Fruit fly (Drosophila melanogaster) whole organism, embryonic: ENCODE results near the gene CG43078.

Source experiments
- Asciz ChIP-seq: fragments of 200-800 bp; sonication (Bioruptor generic); optimal IDR thresholded peaks from 2 replicates; lab custom pipeline; 2017; ENCODE audit warnings: missing biosample characterization, mild to moderate bottlenecking, missing genetic modification characterization, missing genetic modification reagents
- BEAF-32 ChIP-seq: fragments of 200-800 bp; sonication (Bioruptor generic); optimal IDR thresholded peaks from 3 replicates; lab custom pipeline; 2017; ENCODE audit warnings: missing biosample characterization, missing genetic modification characterization, mild to moderate bottlenecking, moderate library complexity, missing genetic modification reagents
- CG10147 ChIP-seq: fragments of 200-800 bp; sonication (Bioruptor generic); optimal IDR thresholded peaks from 2 replicates; lab custom pipeline; 2019; ENCODE audit warnings: missing biosample characterization, mild to moderate bottlenecking, missing genetic modification characterization, moderate library complexity
- CG10462 ChIP-seq: fragments of 200-800 bp; sonication (Bioruptor generic); optimal IDR thresholded peaks from 2 replicates; lab custom pipeline; 2016; ENCODE audit warnings: missing biosample characterization, missing genetic modification characterization
- CG11504 ChIP-seq: fragments of 200-800 bp; sonication (Bioruptor generic); optimal IDR thresholded peaks from 3 replicates; lab custom pipeline; 2019; ENCODE audit warnings: missing biosample characterization, mild to moderate bottlenecking, missing genetic modification characterization, moderate library complexity
- CG11695 ChIP-seq: fragments of 200-800 bp; sonication (Bioruptor generic); IDR thresholded peaks from 3 replicates; pipeline ENCODE4 v1.3.6; 2022; ENCODE audit warnings: missing biosample characterization, missing genetic modification characterization
- CG13123 ChIP-seq: fragments of 200-800 bp; sonication (Bioruptor generic); optimal IDR thresholded peaks from 2 replicates; lab custom pipeline; 2016; ENCODE audit warnings: missing biosample characterization, missing genetic modification characterization
- CG15011 ChIP-seq: fragments of 200-800 bp; sonication (Bioruptor generic); optimal IDR thresholded peaks from 3 replicates; lab custom pipeline; 2018; ENCODE audit warnings: missing biosample characterization, mild to moderate bottlenecking, missing genetic modification characterization
- CG17186 ChIP-seq: fragments of 200-800 bp; sonication (Bioruptor generic); optimal IDR thresholded peaks from 3 replicates; lab custom pipeline; 2017; ENCODE audit warnings: missing biosample characterization, missing genetic modification reagents, missing genetic modification characterization
- CG17612 ChIP-seq: fragments of 200-800 bp; sonication (Bioruptor generic); IDR thresholded peaks from 2 replicates; pipeline ENCODE4 v1.3.6; 2022; ENCODE audit warnings: missing biosample characterization, missing genetic modification characterization
- CG2120 ChIP-seq: fragments of 200-800 bp; sonication (Bioruptor generic); optimal IDR thresholded peaks from 3 replicates; lab custom pipeline; 2016; ENCODE audit warnings: missing biosample characterization, missing genetic modification characterization
- CG31224 ChIP-seq: fragments of 200-800 bp; sonication (Bioruptor generic); IDR thresholded peaks from 2 replicates; pipeline ENCODE4 v1.3.6; 2022; ENCODE audit warnings: missing biosample characterization, missing genetic modification characterization
- CG33557 ChIP-seq: fragments of 200-800 bp; sonication (Bioruptor generic); optimal IDR thresholded peaks from 2 replicates; lab custom pipeline; 2019; ENCODE audit warnings: missing biosample characterization, mild to moderate bottlenecking, missing genetic modification characterization, moderate library complexity
- CG34422 ChIP-seq: fragments of 200-800 bp; sonication (Bioruptor generic); IDR thresholded peaks from 3 replicates; pipeline ENCODE4 v1.3.6; 2022; ENCODE audit warnings: missing biosample characterization, missing genetic modification characterization
- CG43689 ChIP-seq: fragments of 200-800 bp; sonication (Bioruptor generic); IDR thresholded peaks from 2 replicates; pipeline ENCODE4 v1.3.6; 2022; ENCODE audit warnings: missing biosample characterization, missing genetic modification characterization
- CG4404 ChIP-seq: fragments of 200-800 bp; sonication (Bioruptor generic); IDR thresholded peaks from 2 replicates; pipeline ENCODE4 v1.3.6; 2022; ENCODE audit warnings: missing biosample characterization, missing genetic modification characterization
- CG5245 ChIP-seq: fragments of 200-800 bp; sonication (Bioruptor generic); optimal IDR thresholded peaks from 3 replicates; lab custom pipeline; 2016; ENCODE audit warnings: missing biosample characterization, missing genetic modification characterization
- CG7271 ChIP-seq: fragments of 200-800 bp; sonication (Bioruptor generic); optimal IDR thresholded peaks from 2 replicates; lab custom pipeline; 2018; ENCODE audit warnings: missing biosample characterization, mild to moderate bottlenecking, missing genetic modification characterization, moderate library complexity
- CG9609 ChIP-seq: fragments of 200-800 bp; sonication (Bioruptor generic); optimal IDR thresholded peaks from 3 replicates; lab custom pipeline; 2016; ENCODE audit warnings: missing biosample characterization, missing genetic modification characterization
- Dbx ChIP-seq: fragments of 200-800 bp; sonication (Bioruptor generic); IDR thresholded peaks from 3 replicates; pipeline ENCODE4 v1.3.6; 2022; ENCODE audit warnings: missing biosample characterization, missing genetic modification characterization
- Dip3 ChIP-seq: fragments of 200-800 bp; sonication (Bioruptor generic); optimal IDR thresholded peaks from 3 replicates; lab custom pipeline; 2016; ENCODE audit warnings: missing biosample characterization, missing genetic modification characterization
- E2f2 ChIP-seq: fragments of 200-800 bp; sonication (Bioruptor generic); IDR thresholded peaks from 2 replicates; pipeline ENCODE4 v1.3.6; 2022; ENCODE audit warnings: missing biosample characterization, missing genetic modification characterization
- Fer1 ChIP-seq: fragments of 200-800 bp; sonication (Bioruptor generic); optimal IDR thresholded peaks from 2 replicates; lab custom pipeline; 2017; ENCODE audit warnings: missing biosample characterization, mild to moderate bottlenecking, missing genetic modification characterization
- Lhr ChIP-seq: fragments of 200-800 bp; sonication (Bioruptor generic); optimal IDR thresholded peaks from 3 replicates; lab custom pipeline; 2017; ENCODE audit warnings: mild to moderate bottlenecking, missing biosample characterization, missing genetic modification reagents, missing genetic modification characterization
- MTF-1 ChIP-seq: fragments of 200-800 bp; sonication (Bioruptor generic); optimal IDR thresholded peaks from 2 replicates; lab custom pipeline; 2018; ENCODE audit warnings: missing biosample characterization, mild to moderate bottlenecking, missing genetic modification characterization, borderline replicate concordance
- Med ChIP-seq: fragments of 200-800 bp; sonication (Bioruptor generic); peaks from one replicate; lab custom pipeline; 2016; ENCODE audit warnings: missing biosample characterization, missing genetic modification characterization, mild to moderate bottlenecking, inconsistent platforms, moderate library complexity
- NK7.1 ChIP-seq: fragments of 200-800 bp; sonication (Bioruptor generic); optimal IDR thresholded peaks from 3 replicates; lab custom pipeline; 2016; ENCODE audit warnings: missing biosample characterization, missing genetic modification characterization
- Nf-YB ChIP-seq: fragments of 200-800 bp; sonication (Bioruptor generic); optimal IDR thresholded peaks from 3 replicates; lab custom pipeline; 2019; ENCODE audit warnings: missing biosample characterization, mild to moderate bottlenecking, missing genetic modification characterization, moderate library complexity
- Optix ChIP-seq: fragments of 200-800 bp; sonication (Bioruptor generic); IDR thresholded peaks from 3 replicates; pipeline ENCODE4 v1.3.6; 2022; ENCODE audit warnings: missing biosample characterization, missing genetic modification characterization
- Rx ChIP-seq: fragments of 200-800 bp; sonication (Bioruptor generic); IDR thresholded peaks from 2 replicates; pipeline ENCODE4 v1.3.6; 2022; ENCODE audit warnings: missing biosample characterization, missing genetic modification characterization
- Scr ChIP-seq: fragments of 200-800 bp; sonication (Bioruptor generic); IDR thresholded peaks from 2 replicates; pipeline ENCODE4 v1.3.6; 2022; ENCODE audit warnings: missing biosample characterization, missing genetic modification characterization; ENCODE audit not compliant: partially characterized antibody
- TFAM ChIP-seq: fragments of 200-800 bp; sonication (Bioruptor generic); optimal IDR thresholded peaks from 2 replicates; lab custom pipeline; 2017; ENCODE audit warnings: missing biosample characterization, missing genetic modification characterization, inconsistent platforms
- bbx ChIP-seq: fragments of 200-800 bp; sonication (Bioruptor generic); IDR thresholded peaks from 2 replicates; pipeline ENCODE4 v1.3.6; 2022; ENCODE audit warnings: missing biosample characterization, missing genetic modification characterization; ENCODE audit not compliant: partially characterized antibody
- da ChIP-seq: fragments of 200-800 bp; sonication (Bioruptor generic); optimal IDR thresholded peaks from 2 replicates; lab custom pipeline; 2016; ENCODE audit warnings: missing biosample characterization, missing genetic modification characterization
- dmrt11E ChIP-seq: fragments of 200-800 bp; sonication (Bioruptor generic); optimal IDR thresholded peaks from 3 replicates; lab custom pipeline; 2018; ENCODE audit warnings: missing biosample characterization, mild to moderate bottlenecking, missing genetic modification characterization, moderate library complexity
- eve ChIP-seq, 2 experiments: fragments of >200 bp; optimal IDR thresholded peaks; 2 replicates each; lab custom pipeline; 2017; ENCODE audit warnings: missing biosample characterization in 2 of 2, missing genetic modification characterization in 2 of 2
- fru ChIP-seq: fragments of >200 bp; optimal IDR thresholded peaks from 2 replicates; lab custom pipeline; 2017
- gsb ChIP-seq: fragments of 200-800 bp; sonication (Bioruptor generic); IDR thresholded peaks from 2 replicates; pipeline ENCODE4 v1.3.6; 2022; ENCODE audit warnings: missing biosample characterization, missing genetic modification characterization
- hbn ChIP-seq: fragments of 200-800 bp; sonication (Bioruptor generic); IDR thresholded peaks from 2 replicates; pipeline ENCODE4 v1.3.6; 2022; ENCODE audit warnings: missing biosample characterization, missing genetic modification characterization; ENCODE audit not compliant: partially characterized antibody
- kah ChIP-seq: fragments of 200-800 bp; sonication (Bioruptor generic); optimal IDR thresholded peaks from 2 replicates; lab custom pipeline; 2018; ENCODE audit warnings: missing biosample characterization, mild to moderate bottlenecking, missing genetic modification characterization
- lola ChIP-seq, 3 experiments: fragments of >200 bp in 2 of 3; fragments of 200-800 bp in 1 of 3; sonication (Bioruptor generic) in 1 of 3; optimal IDR thresholded peaks; 2 replicates each; lab custom pipeline; 2017 to 2019; ENCODE audit warnings: missing biosample characterization in 3 of 3, missing genetic modification characterization in 3 of 3, mild to moderate bottlenecking in 1 of 3, moderate library complexity in 1 of 3
- onecut ChIP-seq: fragments of 200-800 bp; sonication (Bioruptor generic); IDR thresholded peaks from 2 replicates; pipeline ENCODE4 v1.3.6; 2022; ENCODE audit warnings: missing biosample characterization, missing genetic modification characterization
- sc ChIP-seq, 3 experiments: fragments of >200 bp in 2 of 3; fragments of 200-800 bp in 1 of 3; sonication (Bioruptor generic) in 1 of 3; optimal IDR thresholded peaks; 2 replicates in 2 of 3; 3 replicates in 1 of 3; lab custom pipeline; 2017; ENCODE audit warnings: mild to moderate bottlenecking in 1 of 3, missing biosample characterization in 1 of 3, missing genetic modification characterization in 1 of 3, missing genetic modification reagents in 1 of 3
- sens ChIP-seq: fragments of 200-800 bp; sonication (Bioruptor generic); peaks from one replicate; lab custom pipeline; 2016; ENCODE audit warnings: missing biosample characterization, missing genetic modification characterization
- sim ChIP-seq: fragments of 200-800 bp; sonication (Bioruptor generic); IDR thresholded peaks from 2 replicates; pipeline ENCODE4 v1.3.6; 2022; ENCODE audit warnings: missing biosample characterization, missing genetic modification characterization
- sob ChIP-seq: fragments of 200-800 bp; sonication (Bioruptor generic); IDR thresholded peaks from 2 replicates; pipeline ENCODE4 v1.3.6; 2022; ENCODE audit warnings: missing biosample characterization, missing genetic modification characterization
- ssp ChIP-seq: fragments of 200-800 bp; sonication (Bioruptor generic); IDR thresholded peaks from 2 replicates; pipeline ENCODE4 v1.3.6; 2022; ENCODE audit warnings: missing biosample characterization, missing genetic modification characterization
- trh ChIP-seq: fragments of 200-800 bp; sonication (Bioruptor generic); optimal IDR thresholded peaks from 2 replicates; lab custom pipeline; 2016; ENCODE audit warnings: missing biosample characterization, missing genetic modification characterization
- wdn ChIP-seq: fragments of 200-800 bp; sonication (Bioruptor generic); IDR thresholded peaks from 2 replicates; pipeline ENCODE4 v1.3.6; 2022; ENCODE audit warnings: missing biosample characterization, missing genetic modification characterization
- wor ChIP-seq: fragments of 200-800 bp; sonication (Bioruptor generic); IDR thresholded peaks from 2 replicates; pipeline ENCODE4 v1.3.6; 2022; ENCODE audit warnings: missing biosample characterization, missing genetic modification characterization

The CG43078 gene

DNA sequence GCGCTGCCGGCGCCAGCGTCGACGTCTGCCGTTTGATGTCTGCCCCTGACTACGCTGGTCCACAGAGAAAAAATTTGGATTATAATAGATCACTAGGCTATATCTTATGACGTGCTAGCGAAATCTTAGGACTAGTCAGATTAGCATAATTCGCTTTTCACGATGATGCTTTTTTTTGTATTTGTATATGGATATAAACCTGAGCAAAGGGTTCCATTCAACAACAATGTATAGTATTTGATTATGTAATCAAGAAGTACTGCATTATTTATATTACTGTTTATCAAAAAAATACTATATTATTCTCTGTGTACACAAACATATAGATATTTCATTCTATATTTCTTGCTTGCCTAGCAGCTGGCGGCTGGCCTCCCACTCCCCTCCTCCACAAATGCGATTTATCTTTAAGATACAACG, 29.5 kb upstream of the CG43078 start (continued):
- TF ChIP-seq CG43689 (GFP tag; lab: Robert Waterston, UW) (no peak), eve (GFP tag; optimal IDR thresholded peaks at IDR 0.05; lab: Kevin White, UChicago) (peak in 1 of 2 experiments; percentile 89), sob (GFP tag; lab: Robert Waterston, UW) (peak; percentile 76), CG34422 (peak; percentile 68; the same call in 2 of the 3 replicates), CG13123 (GFP tag; lab: Kevin White, UChicago) (peak; percentile 73), Dbx (GFP tag; lab: Robert Waterston, UW) (peak; percentile 87), trh (peak; percentile 72), kah (GFP tag; lab: Kevin White, UChicago) (peak; percentile 48), wor (peak; percentile 74), ssp (GFP tag; lab: Robert Waterston, UW) (peak; percentile 63), CG10147 (GFP tag; lab: Kevin White, UChicago) (peak; percentile 89), onecut (peak; percentile 65), da (GFP tag; lab: Kevin White, UChicago) (peak; percentile 44), Asciz (peak; percentile 84), Lhr (GFP tag; lab: Kevin White, UChicago) (peak; percentile 54), CG17612 (GFP tag; lab: Robert Waterston, UW) (peak; percentile 73), hbn (GFP tag; lab: Robert Waterston, UW) (no peak), CG33557 (peak; percentile 39), CG9609 (GFP tag; lab: Kevin White, UChicago) (peak; percentile 39), E2f2 (GFP tag; lab: Robert Waterston, UW) (peak; percentile 44), wdn (peak; percentile 80), gsb (GFP tag; lab: Robert Waterston, UW) (peak; percentile 70), CG7271 (tag; lab: Kevin White, UChicago) (peak; percentile 22), sim (GFP tag; lab: Robert Waterston, UW) (peak; percentile 15; the same call in 1 of the 2 replicates), Fer1 (GFP tag; lab: Kevin White, UChicago) (peak; percentile 91), Med (GFP tag; lab: Kevin White, UChicago) (peak; percentile 96), CG11504 (tag; lab: Kevin White, UChicago) (peak; percentile 85), CG4404 (GFP tag; lab: Robert Waterston, UW) (peak; percentile 68), Scr (GFP tag; lab: Robert Waterston, UW) (no peak), dmrt11E (tag; lab: Kevin White, UChicago) (peak; percentile 74), Nf-YB (peak; percentile 69), sc (optimal IDR thresholded peaks at IDR 0.05; lab: Kevin White, UChicago) (no peak), sc (GFP tag; optimal IDR thresholded peaks at IDR 0.05; lab: Kevin White, UChicago) (peak; percentile 67), BEAF-32 (GFP tag; lab: Kevin White, UChicago) (peak; percentile 2), CG17186 (GFP tag; lab: Kevin White, UChicago) (no peak), Rx (peak; percentile 70), CG31224 (GFP tag; lab: Robert Waterston, UW) (peak; percentile 78), TFAM (GFP tag; lab: Kevin White, UChicago) (no peak), CG10462 (peak; percentile 55), CG2120 (GFP tag; lab: Kevin White, UChicago) (peak; percentile 91), fru (lab: Kevin White, UChicago) (no peak), Optix (peak; percentile 46; the same call in 1 of the 3 replicates), CG15011 (peak; percentile 83), sens (GFP tag; lab: Kevin White, UChicago) (peak; percentile 94), Dip3 (GFP tag; lab: Kevin White, UChicago) (peak; percentile 72), CG5245 (GFP tag; lab: Kevin White, UChicago) (peak; percentile 54), MTF-1 (peak; percentile 49), bbx (GFP tag; lab: Robert Waterston, UW) (no peak), CG11695 (GFP tag; lab: Robert Waterston, UW) (peak; percentile 89), NK7.1 (GFP tag; lab: Kevin White, UChicago) (peak; percentile 28), lola (GFP tag; optimal IDR thresholded peaks at IDR 0.05; lab: Kevin White, UChicago) (peak in 1 of 3 experiments; percentile 76)
